Fruit fly (Drosophila melanogaster) whole organism, embryonic: Measurements from ENCODE around the gene CG7582.
A peak's percentile ranks its signal among the peaks of the same experiment; 100 is the strongest.

Source experiments
- Ada2b ChIP-seq: fragments of 200-800 bp; sonication (Bioruptor generic); IDR thresholded peaks from 2 replicates; pipeline ENCODE4 v1.3.6; 2022; ENCODE audit warnings: missing biosample characterization, missing genetic modification characterization
- Asciz ChIP-seq: fragments of 200-800 bp; sonication (Bioruptor generic); optimal IDR thresholded peaks from 2 replicates; lab custom pipeline; 2017; ENCODE audit warnings: missing biosample characterization, mild to moderate bottlenecking, missing genetic modification characterization, missing genetic modification reagents
- CG10565 ChIP-seq: fragments of 200-800 bp; sonication (Bioruptor generic); optimal IDR thresholded peaks from 3 replicates; lab custom pipeline; 2016; ENCODE audit warnings: missing biosample characterization, mild to moderate bottlenecking, missing genetic modification characterization
- CG10959 ChIP-seq: fragments of 200-800 bp; sonication (Bioruptor generic); IDR thresholded peaks from 2 replicates; pipeline ENCODE4 v1.3.6; 2022; ENCODE audit warnings: missing biosample characterization, missing genetic modification characterization
- CG11504 ChIP-seq: fragments of 200-800 bp; sonication (Bioruptor generic); optimal IDR thresholded peaks from 3 replicates; lab custom pipeline; 2019; ENCODE audit warnings: missing biosample characterization, mild to moderate bottlenecking, missing genetic modification characterization, moderate library complexity
- CG12071 ChIP-seq: fragments of 200-800 bp; sonication (Bioruptor generic); optimal IDR thresholded peaks from 3 replicates; lab custom pipeline; 2018; ENCODE audit warnings: missing biosample characterization, mild to moderate bottlenecking, missing genetic modification characterization
- CG12769 ChIP-seq: fragments of 200-800 bp; sonication (Bioruptor generic); optimal IDR thresholded peaks from 2 replicates; lab custom pipeline; 2019; ENCODE audit warnings: missing biosample characterization, mild to moderate bottlenecking, missing genetic modification characterization, moderate library complexity
- CG14965 ChIP-seq: fragments of 200-800 bp; sonication (Bioruptor generic); optimal IDR thresholded peaks from 2 replicates; lab custom pipeline; 2016; ENCODE audit warnings: missing biosample characterization, missing genetic modification characterization, borderline replicate concordance
- CG15011 ChIP-seq: fragments of 200-800 bp; sonication (Bioruptor generic); optimal IDR thresholded peaks from 3 replicates; lab custom pipeline; 2018; ENCODE audit warnings: missing biosample characterization, mild to moderate bottlenecking, missing genetic modification characterization
- CG1529 ChIP-seq: fragments of 200-800 bp; sonication (Bioruptor generic); optimal IDR thresholded peaks from 3 replicates; lab custom pipeline; 2018; ENCODE audit warnings: missing biosample characterization, missing genetic modification characterization
- CG15514 ChIP-seq: fragments of 200-800 bp; sonication (Bioruptor generic); optimal IDR thresholded peaks from 3 replicates; lab custom pipeline; 2017; ENCODE audit warnings: missing biosample characterization, missing genetic modification characterization, mild to moderate bottlenecking, moderate library complexity, missing genetic modification reagents
- CG17361 ChIP-seq: fragments of 200-800 bp; sonication (Bioruptor generic); IDR thresholded peaks from 3 replicates; pipeline ENCODE4 v1.3.6; 2022; ENCODE audit warnings: missing biosample characterization, missing genetic modification characterization
- CG31388 ChIP-seq: fragments of 200-800 bp; sonication (Bioruptor generic); optimal IDR thresholded peaks from 2 replicates; lab custom pipeline; 2016; ENCODE audit warnings: missing biosample characterization, missing genetic modification characterization
- CG31441 ChIP-seq: fragments of 200-800 bp; sonication (Bioruptor generic); IDR thresholded peaks from 2 replicates; pipeline ENCODE4 v1.3.6; 2022; ENCODE audit warnings: missing biosample characterization, missing genetic modification characterization
- CG3838 ChIP-seq: fragments of 200-800 bp; sonication (Bioruptor generic); optimal IDR thresholded peaks from 3 replicates; lab custom pipeline; 2016; ENCODE audit warnings: missing biosample characterization, missing genetic modification characterization
- CG7271 ChIP-seq: fragments of 200-800 bp; sonication (Bioruptor generic); optimal IDR thresholded peaks from 2 replicates; lab custom pipeline; 2018; ENCODE audit warnings: missing biosample characterization, mild to moderate bottlenecking, missing genetic modification characterization, moderate library complexity
- CG7745 ChIP-seq: fragments of 200-800 bp; sonication (Bioruptor generic); optimal IDR thresholded peaks from 2 replicates; lab custom pipeline; 2018; ENCODE audit warnings: missing biosample characterization, mild to moderate bottlenecking, missing genetic modification characterization, moderate library complexity
- Gug ChIP-seq: fragments of 200-800 bp; sonication (Bioruptor generic); IDR thresholded peaks from 4 replicates; pipeline ENCODE4 v1.3.6; 2022; ENCODE audit warnings: missing biosample characterization, missing genetic modification characterization
- Hmr ChIP-seq: fragments of 200-800 bp; sonication (Bioruptor generic); optimal IDR thresholded peaks from 3 replicates; lab custom pipeline; 2017; ENCODE audit warnings: mild to moderate bottlenecking, missing biosample characterization, missing genetic modification reagents, missing genetic modification characterization
- Med ChIP-seq: fragments of 200-800 bp; sonication (Bioruptor generic); peaks from one replicate; lab custom pipeline; 2016; ENCODE audit warnings: missing biosample characterization, missing genetic modification characterization, mild to moderate bottlenecking, inconsistent platforms, moderate library complexity
- Mrtf ChIP-seq: fragments of 200-800 bp; sonication (Bioruptor generic); IDR thresholded peaks from 3 replicates; pipeline ENCODE4 v1.3.6; 2022; ENCODE audit warnings: missing biosample characterization, missing genetic modification characterization
- NK7.1 ChIP-seq: fragments of 200-800 bp; sonication (Bioruptor generic); optimal IDR thresholded peaks from 3 replicates; lab custom pipeline; 2016; ENCODE audit warnings: missing biosample characterization, missing genetic modification characterization
- Oaz ChIP-seq: fragments of 200-800 bp; sonication (Bioruptor generic); IDR thresholded peaks from 2 replicates; pipeline ENCODE4 v1.3.6; 2022; ENCODE audit warnings: missing biosample characterization, missing genetic modification characterization
- Oli ChIP-seq: fragments of 200-800 bp; sonication (Bioruptor generic); optimal IDR thresholded peaks from 2 replicates; lab custom pipeline; 2018; ENCODE audit warnings: missing biosample characterization, mild to moderate bottlenecking, missing genetic modification characterization, moderate library complexity
- Sin3A ChIP-seq: fragments of >200 bp; optimal IDR thresholded peaks from 2 replicates; lab custom pipeline; 2018
- Sox100B ChIP-seq: fragments of 200-800 bp; sonication (Bioruptor generic); optimal IDR thresholded peaks from 3 replicates; lab custom pipeline; 2018; ENCODE audit warnings: missing biosample characterization, mild to moderate bottlenecking, missing genetic modification characterization
- Sox102F ChIP-seq: fragments of 200-800 bp; sonication (Bioruptor generic); optimal IDR thresholded peaks from 2 replicates; lab custom pipeline; 2018; ENCODE audit warnings: missing biosample characterization, mild to moderate bottlenecking, missing genetic modification characterization, moderate library complexity
- Sry-δ ChIP-seq: fragments of 200-800 bp; sonication (Bioruptor generic); optimal IDR thresholded peaks from 2 replicates; lab custom pipeline; 2016; ENCODE audit warnings: missing biosample characterization, missing genetic modification characterization
- abd-A ChIP-seq: fragments of 200-800 bp; sonication (Bioruptor generic); optimal IDR thresholded peaks from 3 replicates; lab custom pipeline; 2019; ENCODE audit warnings: missing biosample characterization, mild to moderate bottlenecking, missing genetic modification characterization, moderate library complexity
- chif ChIP-seq, 2 experiments: fragments of 200-800 bp; sonication (Bioruptor generic); optimal IDR thresholded peaks; 3 replicates each; lab custom pipeline; 2016; ENCODE audit warnings: missing biosample characterization in 2 of 2, missing genetic modification characterization in 2 of 2
- chinmo ChIP-seq: fragments of 200-800 bp; sonication (Bioruptor generic); IDR thresholded peaks from 4 replicates; pipeline ENCODE4 v1.3.6; 2022; ENCODE audit warnings: missing biosample characterization, missing genetic modification characterization; ENCODE audit not compliant: partially characterized antibody
- ci ChIP-seq: fragments of 200-800 bp; sonication (Bioruptor generic); IDR thresholded peaks from 3 replicates; pipeline ENCODE4 v1.3.6; 2022; ENCODE audit warnings: missing biosample characterization, missing genetic modification characterization
- danr ChIP-seq: fragments of 200-800 bp; sonication (Bioruptor generic); IDR thresholded peaks from 2 replicates; pipeline ENCODE4 v1.3.6; 2022; ENCODE audit warnings: missing biosample characterization, missing genetic modification characterization
- dm ChIP-seq: fragments of 200-800 bp; sonication (Bioruptor generic); optimal IDR thresholded peaks from 3 replicates; lab custom pipeline; 2016; ENCODE audit warnings: missing biosample characterization, missing genetic modification characterization
- emc ChIP-seq: fragments of 200-800 bp; sonication (Bioruptor generic); optimal IDR thresholded peaks from 2 replicates; lab custom pipeline; 2016; ENCODE audit warnings: missing biosample characterization, missing genetic modification characterization
- gce ChIP-seq: fragments of 200-800 bp; sonication (Bioruptor generic); IDR thresholded peaks from 3 replicates; pipeline ENCODE4 v1.3.6; 2022; ENCODE audit warnings: missing biosample characterization, missing genetic modification characterization
- gcm ChIP-seq: fragments of 200-800 bp; sonication (Bioruptor generic); optimal IDR thresholded peaks from 2 replicates; lab custom pipeline; 2019; ENCODE audit warnings: missing biosample characterization, mild to moderate bottlenecking, missing genetic modification characterization, moderate library complexity
- grn ChIP-seq: fragments of 200-800 bp; sonication (Bioruptor generic); optimal IDR thresholded peaks from 3 replicates; lab custom pipeline; 2017; ENCODE audit warnings: missing biosample characterization, missing genetic modification characterization
- gro ChIP-seq: fragments of 200-800 bp; sonication (Bioruptor generic); optimal IDR thresholded peaks from 2 replicates; lab custom pipeline; 2016; ENCODE audit warnings: missing biosample characterization, missing genetic modification characterization
- gt ChIP-seq: fragments of 200-800 bp; sonication (Bioruptor generic); IDR thresholded peaks from 2 replicates; pipeline ENCODE4 v1.3.6; 2022; ENCODE audit warnings: missing biosample characterization, missing genetic modification characterization
- h ChIP-seq: fragments of >200 bp; optimal IDR thresholded peaks from 2 replicates; lab custom pipeline; 2017
- lov ChIP-seq, 2 experiments: fragments of 200-800 bp in 1 of 2; fragments of >200 bp in 1 of 2; sonication (Bioruptor generic) in 1 of 2; IDR thresholded peaks in 1 of 2; optimal IDR thresholded peaks in 1 of 2; 2 replicates in 1 of 2; 3 replicates in 1 of 2; pipeline versions ENCODE4 v1.3.6 to Lab custom; 2017 to 2022; ENCODE audit warnings: missing biosample characterization in 1 of 2, missing genetic modification characterization in 1 of 2
- maf-S ChIP-seq: fragments of 200-800 bp; sonication (Bioruptor generic); optimal IDR thresholded peaks from 2 replicates; lab custom pipeline; 2016; ENCODE audit warnings: missing biosample characterization, missing genetic modification characterization
- otp ChIP-seq: fragments of 200-800 bp; sonication (Bioruptor generic); IDR thresholded peaks from 3 replicates; pipeline ENCODE4, ENCODE4 v1.3.6; 2022; ENCODE audit warnings: missing biosample characterization, missing genetic modification characterization
- pan ChIP-seq, 4 experiments: fragments of >200 bp in 3 of 4; fragments of 200-800 bp in 1 of 4; sonication (Bioruptor generic) in 1 of 4; optimal IDR thresholded peaks in 3 of 4; IDR thresholded peaks in 1 of 4; 2 replicates each; pipeline versions ENCODE4 v1.3.6 to Lab custom; 2017 to 2022; ENCODE audit warnings: missing biosample characterization in 2 of 4, missing genetic modification characterization in 2 of 4, mixed read lengths in 1 of 4
- peb ChIP-seq: fragments of 200-800 bp; sonication (Bioruptor generic); IDR thresholded peaks from 2 replicates; pipeline ENCODE4 v1.3.6; 2022; ENCODE audit warnings: missing biosample characterization, missing genetic modification characterization
- pnt ChIP-seq: fragments of 200-800 bp; sonication (Bioruptor generic); optimal IDR thresholded peaks from 3 replicates; lab custom pipeline; 2016; ENCODE audit warnings: missing biosample characterization, missing genetic modification characterization
- salm ChIP-seq: fragments of 200-800 bp; sonication (Bioruptor generic); optimal IDR thresholded peaks from 2 replicates; lab custom pipeline; 2018; ENCODE audit warnings: missing biosample characterization, mild to moderate bottlenecking, missing genetic modification characterization
- sens ChIP-seq: fragments of 200-800 bp; sonication (Bioruptor generic); peaks from one replicate; lab custom pipeline; 2016; ENCODE audit warnings: missing biosample characterization, missing genetic modification characterization
- slp2 ChIP-seq: fragments of 200-800 bp; sonication (Bioruptor generic); optimal IDR thresholded peaks from 2 replicates; lab custom pipeline; 2016; ENCODE audit warnings: missing biosample characterization, missing genetic modification characterization

CG7582 gene

DNA sequence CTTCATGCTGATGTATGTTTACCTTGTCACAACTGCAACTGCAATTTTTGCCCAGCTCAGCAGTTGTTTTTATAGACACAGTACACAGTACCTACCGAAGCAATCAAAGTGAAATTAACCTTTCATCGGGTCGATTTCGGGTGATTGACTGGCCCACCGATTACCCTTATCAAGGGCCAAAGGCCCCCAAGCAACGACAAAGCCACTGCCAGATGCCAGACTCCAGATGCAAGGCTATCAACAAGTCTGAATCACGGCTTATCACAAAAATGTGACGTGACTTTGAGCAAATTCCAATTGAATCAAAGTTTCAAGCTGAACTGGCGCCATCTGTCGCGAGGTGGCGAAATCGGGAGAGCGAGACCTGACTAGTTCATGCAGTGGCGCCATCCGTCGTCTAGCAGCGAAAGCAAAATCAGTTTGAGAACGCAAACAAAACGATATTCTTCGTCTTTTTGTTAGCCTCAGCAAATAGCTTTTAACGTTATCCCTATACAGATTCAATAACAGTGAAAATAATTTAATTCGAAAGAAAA lies 34.8 kb upstream of the CG7582 start, which contains the start of gene Obp99b (continued):
- peak; percentile 61 for TF ChIP-seq Ada2b
- TF ChIP-seq gt (GFP tag; lab: Robert Waterston, UW), result peak; percentile 39; the same call in 1 of the 2 replicates
- peak; percentile 19 for TF ChIP-seq CG3838
- peak; percentile 48 for TF ChIP-seq CG15011 (GFP tag; lab: Kevin White, UChicago)
- TF ChIP-seq danr (GFP tag; lab: Robert Waterston, UW), result 0 out of 2 replicates have a peak, but pooled peaks have one; percentile 25
- TF ChIP-seq Oaz (GFP tag; lab: Robert Waterston, UW), result peak; percentile 59
- peak; percentile 88 for TF ChIP-seq CG10959
- peak; percentile 96 for TF ChIP-seq ci
- TF ChIP-seq gce (GFP tag; lab: Robert Waterston, UW), result peak; percentile 91
- TF ChIP-seq CG15514 (GFP tag; lab: Kevin White, UChicago), result peak; percentile 67
- TF ChIP-seq CG7745 (tag; lab: Kevin White, UChicago), result peak; percentile 49
- TF ChIP-seq h, result peak; percentile 76
- peak; percentile 30; the same call in 1 of the 2 replicates for TF ChIP-seq peb (GFP tag; lab: Robert Waterston, UW)
- TF ChIP-seq Oli, result peak; percentile 70
- TF ChIP-seq Sin3A (lab: Kevin White, UChicago), result no peak
- TF ChIP-seq Sox100B (GFP tag; lab: Kevin White, UChicago), result peak; percentile 69
- TF ChIP-seq slp2, result peak; percentile 79
- no peak for TF ChIP-seq gro (GFP tag; lab: Kevin White, UChicago)
- peak; percentile 85; the same call in 2 of the 3 replicates for TF ChIP-seq Mrtf (GFP tag; lab: Robert Waterston, UW)
- peak; percentile 84 for TF ChIP-seq Asciz (GFP tag; lab: Kevin White, UChicago)
- TF ChIP-seq CG31388 (GFP tag; lab: Kevin White, UChicago), result peak; percentile 14
- TF ChIP-seq emc (GFP tag; lab: Kevin White, UChicago), result no peak
- TF ChIP-seq Sry-δ (GFP tag; lab: Kevin White, UChicago), result peak; percentile 9
- peak; percentile 56 to 84 for TF ChIP-seq chif (GFP tag; optimal IDR thresholded peaks at IDR 0.05; lab: Kevin White, UChicago)
- TF ChIP-seq CG10565 (GFP tag; lab: Kevin White, UChicago), result peak; percentile 5
- peak; percentile 89 for TF ChIP-seq otp (GFP tag; lab: Robert Waterston, UW)
- TF ChIP-seq maf-S, result peak; percentile 47
- TF ChIP-seq pnt (GFP tag; lab: Kevin White, UChicago), result peak; percentile 42
- peak; percentile 79 for TF ChIP-seq CG7271 (tag; lab: Kevin White, UChicago)
- peak; percentile 70 for TF ChIP-seq NK7.1 (GFP tag; lab: Kevin White, UChicago)
- peak; percentile 91 for TF ChIP-seq CG12071 (GFP tag; lab: Kevin White, UChicago)
- peak; percentile 58 for TF ChIP-seq gcm (GFP tag; lab: Kevin White, UChicago)
- peak; percentile 68 for TF ChIP-seq Sox102F
- TF ChIP-seq chinmo, result peak; percentile 61; the same call in 1 of the 4 replicates
- TF ChIP-seq CG17361 (GFP tag; lab: Robert Waterston, UW), result peak; percentile 39; the same call in 2 of the 3 replicates

DNA sequence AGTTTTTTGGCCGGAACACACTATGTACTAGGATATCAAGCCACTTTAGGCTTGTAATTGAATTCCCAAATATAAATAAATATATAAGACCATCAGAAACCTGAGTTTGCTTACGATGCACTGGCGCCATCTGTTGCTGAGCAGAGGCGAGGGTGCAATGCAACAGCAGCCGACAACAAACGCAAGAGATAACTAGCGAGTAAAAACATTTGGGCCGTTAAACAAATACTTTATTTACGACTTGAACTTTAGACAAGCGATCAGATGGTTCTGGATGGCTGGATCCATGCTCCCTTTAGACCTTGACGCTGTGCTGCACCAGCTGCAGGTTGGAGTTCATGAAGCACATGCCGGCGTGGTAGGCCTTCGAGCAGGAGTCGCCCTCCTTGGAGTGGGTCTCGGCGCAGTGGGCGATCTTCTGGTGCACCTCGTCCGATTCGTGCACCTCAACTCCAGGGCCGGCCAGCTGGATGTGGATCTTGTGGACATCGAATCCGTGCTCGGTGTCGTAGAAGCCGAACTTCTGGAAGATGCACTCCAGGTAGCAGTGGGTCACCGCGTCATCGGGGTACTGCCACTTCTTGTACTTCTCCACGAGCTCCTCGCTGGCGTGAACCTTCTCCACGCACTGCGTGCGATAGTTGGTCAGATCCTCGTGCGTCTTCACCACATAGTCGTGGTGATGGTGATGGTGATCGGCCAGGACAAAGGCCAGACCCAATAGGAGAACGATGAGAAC lies 34.1 kb upstream of the CG7582 start:
- TF ChIP-seq Gug (GFP tag; lab: Robert Waterston, UW) (no peak), dm (GFP tag; lab: Kevin White, UChicago) (no peak), Hmr (GFP tag; lab: Kevin White, UChicago) (no peak), Med (GFP tag; lab: Kevin White, UChicago) (peak; percentile 48), abd-A (tag; lab: Kevin White, UChicago) (no peak), CG14965 (GFP tag; lab: Kevin White, UChicago) (peak; percentile 78), CG11504 (tag; lab: Kevin White, UChicago) (peak; percentile 1), CG12769 (tag; lab: Kevin White, UChicago) (no peak), CG1529 (no peak), CG31441 (no peak), sens (GFP tag; lab: Kevin White, UChicago) (peak; percentile 46), grn (GFP tag; lab: Kevin White, UChicago) (no peak), pan (optimal IDR thresholded peaks at IDR 0.05; lab: Kevin White, UChicago) (no peak), pan (GFP tag; optimal IDR thresholded peaks at IDR 0.05 in 1 of 2, IDR thresholded peaks at IDR 0.05 in 1 of 2) (no peak), lov (optimal IDR thresholded peaks at IDR 0.05; lab: Kevin White, UChicago) (no peak), lov (GFP tag; IDR thresholded peaks at IDR 0.05; lab: Robert Waterston, UW) (0 out of 3 replicates have a peak, but pooled peaks have one; percentile 14), salm (no peak)
